Worm (Caenorhabditis elegans): ENCODE measurements around the gene F12A10.6.
"Not testable (repeated sequence)": the region's sequence is repeated elsewhere in the genome, so short reads cannot be mapped to it uniquely, and the experiment has no call there.

DNA sequence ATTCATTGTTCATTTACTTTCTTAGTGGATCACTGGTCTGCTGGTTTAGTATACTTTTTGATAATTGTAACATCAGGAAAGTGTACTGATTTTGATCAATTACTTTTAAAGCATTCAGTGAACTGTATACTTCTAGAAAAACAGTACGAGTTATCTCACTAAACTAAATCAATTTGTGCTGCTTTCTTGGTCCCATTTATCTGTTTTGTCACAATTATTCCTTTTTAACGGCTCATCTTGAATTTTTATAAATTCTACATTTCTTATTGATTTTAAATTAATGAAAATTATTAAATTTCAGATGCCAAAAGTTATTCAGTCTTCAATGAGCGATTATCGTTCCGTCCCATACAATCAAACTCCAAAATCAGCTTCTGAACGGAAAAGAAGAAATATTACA lies 40.6 kb upstream of the F12A10.6 start, which contains the start of gene hlh-25:
- TF ChIP-seq sea-2 (GFP tag; IDR thresholded peaks at IDR 0.05); ceh-91 (GFP tag; IDR thresholded peaks at IDR 0.05); rcor-1 (GFP tag; IDR thresholded peaks at IDR 0.05); hsf-1 (GFP tag; IDR thresholded peaks at IDR 0.05); ztf-28 (GFP tag; IDR thresholded peaks at IDR 0.05); rpc-1 (optimal IDR thresholded peaks at IDR 0.05); rpc-1 (tag; optimal IDR thresholded peaks at IDR 0.05); gei-17 (GFP tag; optimal IDR thresholded peaks at IDR 0.05): not testable (repeated sequence)
